Fruit fly (Drosophila melanogaster): Measurements from ENCODE around the gene Chd1.

The Chd1 gene

DNA sequence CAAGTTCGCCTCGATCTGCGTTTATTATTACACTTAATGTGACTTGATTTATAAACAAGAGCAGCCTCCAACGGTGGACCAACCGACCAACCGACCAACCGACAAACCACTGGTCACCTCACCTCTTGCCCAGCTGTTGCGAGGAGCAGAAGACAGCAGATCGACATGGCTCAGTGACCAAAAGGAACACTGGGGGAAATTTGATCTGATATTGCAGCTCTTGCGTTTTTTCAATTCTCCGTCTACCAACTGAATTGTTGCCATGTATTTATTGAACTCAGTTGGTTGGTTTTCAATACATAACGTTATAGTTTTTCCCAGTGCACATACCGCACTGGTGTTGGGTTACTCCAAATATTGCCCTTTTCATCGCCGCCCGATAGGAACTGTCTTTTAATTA, 17.1 kb upstream of the Chd1 start (continued):
- TF ChIP-seq lz (GFP tag; optimal IDR thresholded peaks at IDR 0.05) (peak; percentile 28), Sox15 (GFP tag; optimal IDR thresholded peaks at IDR 0.05) (peak; percentile 2), CG34406 (GFP tag; optimal IDR thresholded peaks at IDR 0.05) (peak; percentile 58), Ets21C (GFP tag; optimal IDR thresholded peaks at IDR 0.05) (peak; percentile 16), CG16779 (tag; optimal IDR thresholded peaks at IDR 0.05) (no peak), CG6808 (GFP tag; optimal IDR thresholded peaks at IDR 0.05) (peak; percentile 60), topi (GFP tag; optimal IDR thresholded peaks at IDR 0.05) (peak; percentile 29), Gug (GFP tag; IDR thresholded peaks at IDR 0.05) (no peak), achi (GFP tag; optimal IDR thresholded peaks at IDR 0.05) (peak; percentile 19), CG8119 (GFP tag; IDR thresholded peaks at IDR 0.05) (no peak), CG1621 (tag; optimal IDR thresholded peaks at IDR 0.05) (peak; percentile 15), Sox102F (GFP tag; optimal IDR thresholded peaks at IDR 0.05) (peak; percentile 51), net (GFP tag; optimal IDR thresholded peaks at IDR 0.05) (peak; percentile 27), CG6854 (GFP tag; optimal IDR thresholded peaks at IDR 0.05) (peak; percentile 22), ss (GFP tag; optimal IDR thresholded peaks at IDR 0.05) (peak; percentile 27 to 38), fd59A (GFP tag; optimal IDR thresholded peaks at IDR 0.05) (peak; percentile 37), fkh (GFP tag; optimal IDR thresholded peaks at IDR 0.05) (no peak), Smox (GFP tag; optimal IDR thresholded peaks at IDR 0.05) (peak; percentile 55), spab (GFP tag; optimal IDR thresholded peaks at IDR 0.05) (peak; percentile 17), salr (GFP tag; optimal IDR thresholded peaks at IDR 0.05) (peak in 1 of 2 experiments; percentile 31), CG15336 (GFP tag; IDR thresholded peaks at IDR 0.05) (no peak), Lpt (GFP tag; optimal IDR thresholded peaks at IDR 0.05) (no peak), CG10631 (GFP tag; optimal IDR thresholded peaks at IDR 0.05) (peak; percentile 52), eg (GFP tag; IDR thresholded peaks at IDR 0.05) (no peak), OdsH (GFP tag; optimal IDR thresholded peaks at IDR 0.05) (peak; percentile 36), cyc (GFP tag; optimal IDR thresholded peaks at IDR 0.05) (peak; percentile 49), Hr39 (GFP tag; optimal IDR thresholded peaks at IDR 0.05) (peak; percentile 52), CG11762 (GFP tag; optimal IDR thresholded peaks at IDR 0.05; ENCODE audit: insufficient read depth) (no peak), CG4318 (GFP tag; optimal IDR thresholded peaks at IDR 0.05) (no peak), Hr38 (GFP tag; optimal IDR thresholded peaks at IDR 0.05) (no peak), CG11294 (GFP tag; IDR thresholded peaks at IDR 0.05) (no peak), CG6792 (GFP tag; optimal IDR thresholded peaks at IDR 0.05) (peak; percentile 53), CG10669 (GFP tag; optimal IDR thresholded peaks at IDR 0.05) (peak; percentile 22), CG6163 (GFP tag; IDR thresholded peaks at IDR 0.05) (peak; percentile 66), Met (GFP tag; optimal IDR thresholded peaks at IDR 0.05) (peak; percentile 59), Sox14 (GFP tag; optimal IDR thresholded peaks at IDR 0.05) (peak; percentile 19), CG32006 (GFP tag; optimal IDR thresholded peaks at IDR 0.05) (peak; percentile 3)

DNA sequence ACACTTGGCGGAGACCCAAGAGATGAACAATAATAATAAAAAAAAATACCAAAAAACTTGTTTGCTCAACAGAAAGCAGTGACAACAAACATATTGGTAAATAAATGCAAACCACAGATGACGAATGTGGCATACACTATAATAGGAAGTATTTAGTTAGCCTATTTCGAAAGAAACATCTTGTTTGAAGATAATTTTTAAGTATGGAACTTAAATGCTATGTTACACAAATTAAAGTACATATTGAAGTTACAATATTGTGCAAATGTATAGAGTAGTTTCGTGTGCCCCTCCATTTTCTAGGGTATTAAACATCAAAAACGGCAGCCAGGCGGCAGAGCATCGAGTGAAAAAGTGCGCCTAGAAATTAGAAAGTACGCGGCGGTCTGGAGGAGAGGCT, 15.9 kb upstream of the Chd1 start:
- TF ChIP-seq net (GFP tag; optimal IDR thresholded peaks at IDR 0.05) (peak; percentile 28), pdm3 (GFP tag; optimal IDR thresholded peaks at IDR 0.05) (peak; percentile 47), CG6808 (GFP tag; optimal IDR thresholded peaks at IDR 0.05) (no peak), Smox (GFP tag; optimal IDR thresholded peaks at IDR 0.05) (no peak), dac (GFP tag; optimal IDR thresholded peaks at IDR 0.05) (peak; percentile 69), Hr4 (GFP tag; optimal IDR thresholded peaks at IDR 0.05) (peak; percentile 93), CG3032 (tag; optimal IDR thresholded peaks at IDR 0.05) (no peak), OdsH (GFP tag; optimal IDR thresholded peaks at IDR 0.05) (peak; percentile 49), cyc (GFP tag; optimal IDR thresholded peaks at IDR 0.05) (no peak), Hr39 (GFP tag; optimal IDR thresholded peaks at IDR 0.05) (no peak), CG31627 (GFP tag; optimal IDR thresholded peaks at IDR 0.05) (no peak), CG16779 (tag; optimal IDR thresholded peaks at IDR 0.05) (no peak), acj6 (GFP tag; optimal IDR thresholded peaks at IDR 0.05) (peak; percentile 24), esn (GFP tag; optimal IDR thresholded peaks at IDR 0.05) (no peak), dsx (GFP tag; optimal IDR thresholded peaks at IDR 0.05; ENCODE audit: poor library complexity, severe bottlenecking) (no peak), spab (GFP tag; optimal IDR thresholded peaks at IDR 0.05) (no peak), fd59A (GFP tag; optimal IDR thresholded peaks at IDR 0.05) (no peak), CG10669 (GFP tag; optimal IDR thresholded peaks at IDR 0.05) (no peak), CG9139 (GFP tag; optimal IDR thresholded peaks at IDR 0.05) (no peak), eg (GFP tag; IDR thresholded peaks at IDR 0.05) (peak; percentile 83), topi (GFP tag; optimal IDR thresholded peaks at IDR 0.05) (no peak), Eip75B (GFP tag; optimal IDR thresholded peaks at IDR 0.05) (peak; percentile 15), CG8632 (GFP tag; optimal IDR thresholded peaks at IDR 0.05) (no peak), salr (GFP tag; optimal IDR thresholded peaks at IDR 0.05) (peak in 1 of 2 experiments; percentile 60), Sox14 (GFP tag; optimal IDR thresholded peaks at IDR 0.05) (peak; percentile 25), CG11762 (GFP tag; optimal IDR thresholded peaks at IDR 0.05; ENCODE audit: insufficient read depth) (peak; percentile 21), CG11294 (GFP tag; IDR thresholded peaks at IDR 0.05) (peak; percentile 52; the same call in 1 of the 2 replicates), CG8119 (GFP tag; IDR thresholded peaks at IDR 0.05) (peak; percentile 93), fkh (GFP tag; optimal IDR thresholded peaks at IDR 0.05) (peak; percentile 7)

Measured in whole organism, prepupa.